Fruit fly (Drosophila melanogaster): ENCODE data around the gene CG9737.

dm6 chr3R:30198793-30199192 is 44.3 kb downstream of the CG9737 start:
- no peak for TF ChIP-seq CG8478 (optimal IDR thresholded peaks at IDR 0.05)
- no peak for TF ChIP-seq CTCF (optimal IDR thresholded peaks at IDR 0.05)
